Fruit fly (Drosophila melanogaster) whole organism, embryonic: ENCODE results near the gene abs.

ENCODE experiments used
- CG10274 ChIP-seq: fragments of 200-800 bp; sonication (Bioruptor generic); optimal IDR thresholded peaks from 3 replicates; lab custom pipeline; 2017; ENCODE audit warnings: missing biosample characterization, mild to moderate bottlenecking, missing genetic modification characterization
- CG10366 ChIP-seq: fragments of 200-800 bp; sonication (Bioruptor generic); IDR thresholded peaks from 2 replicates; pipeline ENCODE4 v1.3.6; 2022; ENCODE audit warnings: missing biosample characterization, missing genetic modification characterization
- CG10431 ChIP-seq: fragments of 200-800 bp; sonication (Bioruptor generic); optimal IDR thresholded peaks from 3 replicates; lab custom pipeline; 2018; ENCODE audit warnings: missing biosample characterization, mild to moderate bottlenecking, missing genetic modification characterization
- CG10543 ChIP-seq: fragments of 200-800 bp; sonication (Bioruptor generic); optimal IDR thresholded peaks from 3 replicates; lab custom pipeline; 2017; ENCODE audit warnings: missing biosample characterization, mild to moderate bottlenecking, missing genetic modification characterization, moderate library complexity
- CG11085 ChIP-seq: fragments of 200-800 bp; sonication (Bioruptor generic); IDR thresholded peaks from 2 replicates; pipeline ENCODE4 v1.3.6; 2022; ENCODE audit warnings: missing biosample characterization, missing genetic modification characterization
- CG11093 ChIP-seq: fragments of 200-800 bp; sonication (Bioruptor generic); IDR thresholded peaks from 3 replicates; pipeline ENCODE4 v1.3.6; 2022; ENCODE audit warnings: missing biosample characterization, missing genetic modification characterization
- CG13296 ChIP-seq: fragments of 200-800 bp; sonication (Bioruptor generic); optimal IDR thresholded peaks from 3 replicates; lab custom pipeline; 2018; ENCODE audit warnings: missing biosample characterization, mild to moderate bottlenecking, missing genetic modification characterization
- CG13894 ChIP-seq: fragments of 200-800 bp; sonication (Bioruptor generic); optimal IDR thresholded peaks from 3 replicates; lab custom pipeline; 2018; ENCODE audit warnings: missing biosample characterization, mild to moderate bottlenecking, missing genetic modification characterization, moderate library complexity
- CG1647 ChIP-seq: fragments of 200-800 bp; sonication (Bioruptor generic); optimal IDR thresholded peaks from 3 replicates; lab custom pipeline; 2016; ENCODE audit warnings: missing biosample characterization, missing genetic modification characterization
- CG2199 ChIP-seq: fragments of 200-800 bp; sonication (Bioruptor generic); IDR thresholded peaks from 3 replicates; pipeline ENCODE4 v1.3.6; 2022; ENCODE audit warnings: missing biosample characterization, missing genetic modification characterization
- CG4820 ChIP-seq: fragments of 200-800 bp; sonication (Bioruptor generic); optimal IDR thresholded peaks from 3 replicates; lab custom pipeline; 2016; ENCODE audit warnings: missing biosample characterization, missing genetic modification characterization
- CG4854 ChIP-seq: fragments of 200-800 bp; sonication (Bioruptor generic); optimal IDR thresholded peaks from 2 replicates; lab custom pipeline; 2016; ENCODE audit warnings: missing biosample characterization, missing genetic modification characterization, inconsistent platforms
- CG5180 ChIP-seq: fragments of 200-800 bp; sonication (Bioruptor generic); optimal IDR thresholded peaks from 3 replicates; lab custom pipeline; 2017; ENCODE audit warnings: missing biosample characterization, missing genetic modification characterization, mild to moderate bottlenecking, moderate library complexity, missing genetic modification reagents
- CG6765 ChIP-seq: fragments of 200-800 bp; sonication (Bioruptor generic); optimal IDR thresholded peaks from 3 replicates; lab custom pipeline; 2017; ENCODE audit warnings: missing biosample characterization, mild to moderate bottlenecking, missing genetic modification characterization
- CG9727 ChIP-seq: fragments of 200-800 bp; sonication (Bioruptor generic); optimal IDR thresholded peaks from 3 replicates; lab custom pipeline; 2017; ENCODE audit warnings: missing biosample characterization, mild to moderate bottlenecking, missing genetic modification characterization
- CG9817 ChIP-seq: fragments of 200-800 bp; sonication (Bioruptor generic); optimal IDR thresholded peaks from 2 replicates; lab custom pipeline; 2018; ENCODE audit warnings: missing biosample characterization, mild to moderate bottlenecking, missing genetic modification characterization, moderate library complexity
- Dad ChIP-seq: fragments of 200-800 bp; sonication (Bioruptor generic); optimal IDR thresholded peaks from 3 replicates; lab custom pipeline; 2016; ENCODE audit warnings: missing biosample characterization, missing genetic modification characterization
- Dip3 ChIP-seq: fragments of 200-800 bp; sonication (Bioruptor generic); optimal IDR thresholded peaks from 3 replicates; lab custom pipeline; 2016; ENCODE audit warnings: missing biosample characterization, missing genetic modification characterization
- Dll ChIP-seq: fragments of 200-800 bp; sonication (Bioruptor generic); IDR thresholded peaks from 4 replicates; pipeline ENCODE4 v1.3.6; 2022; ENCODE audit warnings: missing biosample characterization, missing genetic modification characterization; ENCODE audit not compliant: partially characterized antibody
- E2f1 ChIP-seq: fragments of 200-800 bp; sonication (Bioruptor generic); IDR thresholded peaks from 2 replicates; pipeline ENCODE4 v1.3.6; 2022; ENCODE audit warnings: missing biosample characterization, missing genetic modification characterization
- HHEX ChIP-seq: fragments of 200-800 bp; sonication (Bioruptor generic); optimal IDR thresholded peaks from 3 replicates; lab custom pipeline; 2017; ENCODE audit warnings: missing biosample characterization, mild to moderate bottlenecking, missing genetic modification characterization, missing genetic modification reagents
- Hmr ChIP-seq: fragments of 200-800 bp; sonication (Bioruptor generic); optimal IDR thresholded peaks from 3 replicates; lab custom pipeline; 2017; ENCODE audit warnings: mild to moderate bottlenecking, missing biosample characterization, missing genetic modification reagents, missing genetic modification characterization
- Hr51 ChIP-seq, 2 experiments: fragments of 200-800 bp; sonication (Bioruptor generic); optimal IDR thresholded peaks; 2 replicates in 1 of 2; 3 replicates in 1 of 2; lab custom pipeline; 2016 to 2018; ENCODE audit warnings: missing biosample characterization in 2 of 2, missing genetic modification characterization in 2 of 2, mild to moderate bottlenecking in 1 of 2, moderate library complexity in 1 of 2
- Hr78 ChIP-seq, 2 experiments: fragments of 200-800 bp in 1 of 2; fragments of >200 bp in 1 of 2; sonication (Bioruptor generic) in 1 of 2; optimal IDR thresholded peaks; 2 replicates each; lab custom pipeline; 2017 to 2019; ENCODE audit warnings: missing biosample characterization in 2 of 2, missing genetic modification characterization in 2 of 2, mild to moderate bottlenecking in 1 of 2, moderate library complexity in 1 of 2
- Hsf ChIP-seq: fragments of 200-800 bp; sonication (Bioruptor generic); optimal IDR thresholded peaks from 3 replicates; lab custom pipeline; 2016; ENCODE audit warnings: missing biosample characterization, missing genetic modification characterization
- Oaz ChIP-seq: fragments of 200-800 bp; sonication (Bioruptor generic); IDR thresholded peaks from 2 replicates; pipeline ENCODE4 v1.3.6; 2022; ENCODE audit warnings: missing biosample characterization, missing genetic modification characterization
- Rfx ChIP-seq: fragments of 200-800 bp; sonication (Bioruptor generic); IDR thresholded peaks from 2 replicates; pipeline ENCODE4 v1.3.6; 2022; ENCODE audit warnings: missing biosample characterization, missing genetic modification characterization
- Sin3A ChIP-seq: fragments of >200 bp; optimal IDR thresholded peaks from 2 replicates; lab custom pipeline; 2018
- Xbp1 ChIP-seq: fragments of 200-800 bp; sonication (Bioruptor generic); optimal IDR thresholded peaks from 3 replicates; lab custom pipeline; 2016; ENCODE audit warnings: missing biosample characterization, mild to moderate bottlenecking, missing genetic modification characterization
- al ChIP-seq: fragments of 200-800 bp; sonication (Bioruptor generic); IDR thresholded peaks from 2 replicates; pipeline ENCODE4 v1.3.6; 2022; ENCODE audit warnings: missing biosample characterization, missing genetic modification characterization
- bab2 ChIP-seq: fragments of 200-800 bp; sonication (Bioruptor generic); optimal IDR thresholded peaks from 2 replicates; lab custom pipeline; 2016; ENCODE audit warnings: missing biosample characterization, missing genetic modification characterization
- cad ChIP-seq: fragments of >200 bp; optimal IDR thresholded peaks from 2 replicates; lab custom pipeline; 2017; ENCODE audit warnings: missing biosample characterization, missing genetic modification characterization
- chinmo ChIP-seq: fragments of 200-800 bp; sonication (Bioruptor generic); IDR thresholded peaks from 4 replicates; pipeline ENCODE4 v1.3.6; 2022; ENCODE audit warnings: missing biosample characterization, missing genetic modification characterization; ENCODE audit not compliant: partially characterized antibody
- crp ChIP-seq, 2 experiments: fragments of 200-800 bp; sonication (Bioruptor generic); optimal IDR thresholded peaks; 2 replicates in 1 of 2; 3 replicates in 1 of 2; lab custom pipeline; 2017; ENCODE audit warnings: missing biosample characterization in 2 of 2, missing genetic modification characterization in 2 of 2, mild to moderate bottlenecking in 1 of 2, moderate library complexity in 1 of 2
- da ChIP-seq: fragments of 200-800 bp; sonication (Bioruptor generic); optimal IDR thresholded peaks from 2 replicates; lab custom pipeline; 2016; ENCODE audit warnings: missing biosample characterization, missing genetic modification characterization
- dmrt99B ChIP-seq: fragments of 200-800 bp; sonication (Bioruptor generic); optimal IDR thresholded peaks from 2 replicates; lab custom pipeline; 2018; ENCODE audit warnings: missing biosample characterization, mild to moderate bottlenecking, missing genetic modification characterization, moderate library complexity
- eyg ChIP-seq: fragments of 200-800 bp; sonication (Bioruptor generic); optimal IDR thresholded peaks from 3 replicates; lab custom pipeline; 2016; ENCODE audit warnings: missing biosample characterization, missing genetic modification characterization
- hbn ChIP-seq: fragments of 200-800 bp; sonication (Bioruptor generic); IDR thresholded peaks from 2 replicates; pipeline ENCODE4 v1.3.6; 2022; ENCODE audit warnings: missing biosample characterization, missing genetic modification characterization; ENCODE audit not compliant: partially characterized antibody
- lbe ChIP-seq: fragments of 200-800 bp; sonication (Bioruptor generic); optimal IDR thresholded peaks from 2 replicates; lab custom pipeline; 2016; ENCODE audit warnings: missing biosample characterization, mild to moderate bottlenecking, missing genetic modification characterization
- luna ChIP-seq: fragments of 200-800 bp; sonication (Bioruptor generic); optimal IDR thresholded peaks from 2 replicates; lab custom pipeline; 2016; ENCODE audit warnings: missing biosample characterization, missing genetic modification characterization
- oc ChIP-seq: fragments of 200-800 bp; sonication (Bioruptor generic); optimal IDR thresholded peaks from 2 replicates; lab custom pipeline; 2018; ENCODE audit warnings: missing biosample characterization, mild to moderate bottlenecking, missing genetic modification characterization, moderate library complexity
- row ChIP-seq: fragments of 200-800 bp; sonication (Bioruptor generic); IDR thresholded peaks from 3 replicates; pipeline ENCODE4 v1.3.6; 2022; ENCODE audit warnings: missing biosample characterization, missing genetic modification characterization
- sd ChIP-seq: fragments of 200-800 bp; sonication (Bioruptor generic); optimal IDR thresholded peaks from 3 replicates; lab custom pipeline; 2018; ENCODE audit warnings: missing biosample characterization, mild to moderate bottlenecking, missing genetic modification characterization, moderate library complexity
- sim ChIP-seq: fragments of 200-800 bp; sonication (Bioruptor generic); IDR thresholded peaks from 2 replicates; pipeline ENCODE4 v1.3.6; 2022; ENCODE audit warnings: missing biosample characterization, missing genetic modification characterization
- sqz ChIP-seq: fragments of 200-800 bp; sonication (Bioruptor generic); optimal IDR thresholded peaks from 3 replicates; lab custom pipeline; 2018; ENCODE audit warnings: missing biosample characterization, mild to moderate bottlenecking, missing genetic modification characterization
- sug ChIP-seq: fragments of 200-800 bp; optimal IDR thresholded peaks from 2 replicates; lab custom pipeline; 2019; ENCODE audit warnings: missing biosample characterization, mild to moderate bottlenecking, missing genetic modification characterization, moderate library complexity
- tin ChIP-seq: fragments of 200-800 bp; sonication (Bioruptor generic); optimal IDR thresholded peaks from 3 replicates; lab custom pipeline; 2016; ENCODE audit warnings: missing biosample characterization, missing genetic modification characterization
- toy ChIP-seq: fragments of 200-800 bp; sonication (Bioruptor generic); IDR thresholded peaks from 2 replicates; pipeline ENCODE4 v1.3.6; 2022; ENCODE audit warnings: missing biosample characterization, missing genetic modification characterization
- wor ChIP-seq: fragments of 200-800 bp; sonication (Bioruptor generic); IDR thresholded peaks from 2 replicates; pipeline ENCODE4 v1.3.6; 2022; ENCODE audit warnings: missing biosample characterization, missing genetic modification characterization
- yki ChIP-seq: fragments of >200 bp; optimal IDR thresholded peaks from 3 replicates; lab custom pipeline; 2018

Gene abs

dm6 chr3R:4243096-4243940 is 10.5 kb downstream of the abs start, which contains the start of gene CG34305 (continued):
- TF ChIP-seq dmrt99B (tag; lab: Kevin White, UChicago) (peak; percentile 43), CG9817 (tag; lab: Kevin White, UChicago) (no peak), sd (peak; percentile 6), row (GFP tag; lab: Robert Waterston, UW) (0 out of 3 replicates have a peak, but pooled peaks have one; percentile 24), sug (tag; lab: Kevin White, UChicago) (no peak), CG10543 (GFP tag; lab: Kevin White, UChicago) (no peak), wor (GFP tag; lab: Robert Waterston, UW) (no peak), CG11093 (GFP tag; lab: Robert Waterston, UW) (no peak), Dll (GFP tag; lab: Robert Waterston, UW) (no peak), CG6765 (GFP tag; lab: Kevin White, UChicago) (no peak), Rfx (GFP tag; lab: Robert Waterston, UW) (peak; percentile 68), CG5180 (GFP tag; lab: Kevin White, UChicago) (no peak), luna (GFP tag; lab: Kevin White, UChicago) (no peak), CG1647 (GFP tag; lab: Kevin White, UChicago) (no peak), CG13894 (tag; lab: Kevin White, UChicago) (no peak), oc (tag; lab: Kevin White, UChicago) (no peak), sqz (GFP tag; lab: Kevin White, UChicago) (no peak), crp (GFP tag; optimal IDR thresholded peaks at IDR 0.05; lab: Kevin White, UChicago) (no peak), Hmr (GFP tag; lab: Kevin White, UChicago) (peak; percentile 25), tin (no peak), CG10431 (GFP tag; lab: Kevin White, UChicago) (no peak), eyg (GFP tag; lab: Kevin White, UChicago) (no peak), hbn (no peak), lbe (no peak), Dad (GFP tag; lab: Kevin White, UChicago) (no peak), E2f1 (GFP tag; lab: Robert Waterston, UW) (no peak), sim (GFP tag; lab: Robert Waterston, UW) (no peak), CG9727 (GFP tag; lab: Kevin White, UChicago) (no peak), yki (lab: Kevin White, UChicago) (no peak), da (GFP tag; lab: Kevin White, UChicago) (no peak), HHEX (GFP tag; lab: Kevin White, UChicago) (no peak), cad (GFP tag; lab: Kevin White, UChicago) (no peak), CG10366 (no peak), Hr78 (GFP tag; optimal IDR thresholded peaks at IDR 0.05; lab: Kevin White, UChicago) (no peak), bab2 (GFP tag; lab: Kevin White, UChicago) (no peak), Oaz (GFP tag; lab: Robert Waterston, UW) (no peak), Hsf (no peak), chinmo (no peak), CG4820 (GFP tag; lab: Kevin White, UChicago) (no peak), toy (no peak), al (GFP tag; lab: Robert Waterston, UW) (0 out of 2 replicates have a peak, but pooled peaks have one; percentile 27), CG2199 (GFP tag; lab: Robert Waterston, UW) (0 out of 3 replicates have a peak, but pooled peaks have one; percentile 51), Hr51 (GFP tag; optimal IDR thresholded peaks at IDR 0.05; lab: Kevin White, UChicago) (peak in 1 of 2 experiments; percentile 43), Xbp1 (GFP tag; lab: Kevin White, UChicago) (no peak), Dip3 (no peak), CG10274 (GFP tag; lab: Kevin White, UChicago) (no peak), CG13296 (no peak), Sin3A (lab: Kevin White, UChicago) (no peak), CG11085 (GFP tag; lab: Robert Waterston, UW) (no peak), CG4854 (GFP tag; lab: Kevin White, UChicago) (no peak)
